Fruit fly (Drosophila melanogaster) whole organism, embryonic: Measurements from ENCODE around the gene CG44838.

ENCODE experiments used
- B-H1 ChIP-seq: fragments of 200-800 bp; sonication (Bioruptor generic); IDR thresholded peaks from 3 replicates; pipeline ENCODE4 v1.3.6; 2022; ENCODE audit warnings: missing biosample characterization, missing genetic modification characterization
- CG10147 ChIP-seq: fragments of 200-800 bp; sonication (Bioruptor generic); optimal IDR thresholded peaks from 2 replicates; lab custom pipeline; 2019; ENCODE audit warnings: missing biosample characterization, mild to moderate bottlenecking, missing genetic modification characterization, moderate library complexity
- CG12769 ChIP-seq: fragments of 200-800 bp; sonication (Bioruptor generic); optimal IDR thresholded peaks from 2 replicates; lab custom pipeline; 2019; ENCODE audit warnings: missing biosample characterization, mild to moderate bottlenecking, missing genetic modification characterization, moderate library complexity
- CG13123 ChIP-seq: fragments of 200-800 bp; sonication (Bioruptor generic); optimal IDR thresholded peaks from 2 replicates; lab custom pipeline; 2016; ENCODE audit warnings: missing biosample characterization, missing genetic modification characterization
- CG13296 ChIP-seq: fragments of 200-800 bp; sonication (Bioruptor generic); optimal IDR thresholded peaks from 3 replicates; lab custom pipeline; 2018; ENCODE audit warnings: missing biosample characterization, mild to moderate bottlenecking, missing genetic modification characterization
- CG14014 ChIP-seq: fragments of 200-800 bp; sonication (Bioruptor generic); IDR thresholded peaks from 2 replicates; pipeline ENCODE4 v1.3.6; 2022; ENCODE audit warnings: missing biosample characterization, missing genetic modification characterization
- CG14050 ChIP-seq: fragments of 200-800 bp; sonication (Bioruptor generic); IDR thresholded peaks from 3 replicates; pipeline ENCODE4 v1.3.6; 2022; ENCODE audit warnings: missing biosample characterization, missing genetic modification characterization
- CG15479 ChIP-seq: fragments of 200-800 bp; sonication (Bioruptor generic); optimal IDR thresholded peaks from 3 replicates; lab custom pipeline; 2019; ENCODE audit warnings: missing biosample characterization, mild to moderate bottlenecking, missing genetic modification characterization, moderate library complexity
- CG1647 ChIP-seq: fragments of 200-800 bp; sonication (Bioruptor generic); optimal IDR thresholded peaks from 3 replicates; lab custom pipeline; 2016; ENCODE audit warnings: missing biosample characterization, missing genetic modification characterization
- CG16815 ChIP-seq: fragments of 200-800 bp; sonication (Bioruptor generic); optimal IDR thresholded peaks from 3 replicates; lab custom pipeline; 2017; ENCODE audit warnings: missing biosample characterization, mild to moderate bottlenecking, missing genetic modification characterization
- CG17361 ChIP-seq: fragments of 200-800 bp; sonication (Bioruptor generic); IDR thresholded peaks from 3 replicates; pipeline ENCODE4 v1.3.6; 2022; ENCODE audit warnings: missing biosample characterization, missing genetic modification characterization
- CG2199 ChIP-seq: fragments of 200-800 bp; sonication (Bioruptor generic); IDR thresholded peaks from 3 replicates; pipeline ENCODE4 v1.3.6; 2022; ENCODE audit warnings: missing biosample characterization, missing genetic modification characterization
- CG2678 ChIP-seq: fragments of 200-800 bp; sonication (Bioruptor generic); optimal IDR thresholded peaks from 3 replicates; lab custom pipeline; 2019; ENCODE audit warnings: missing biosample characterization, mild to moderate bottlenecking, missing genetic modification characterization, moderate library complexity
- CG3726 ChIP-seq: fragments of 200-800 bp; sonication (Bioruptor generic); IDR thresholded peaks from 3 replicates; pipeline ENCODE4, ENCODE4 v1.3.6; 2022; ENCODE audit warnings: missing biosample characterization, missing genetic modification characterization
- CG3838 ChIP-seq: fragments of 200-800 bp; sonication (Bioruptor generic); optimal IDR thresholded peaks from 3 replicates; lab custom pipeline; 2016; ENCODE audit warnings: missing biosample characterization, missing genetic modification characterization
- CG6765 ChIP-seq: fragments of 200-800 bp; sonication (Bioruptor generic); optimal IDR thresholded peaks from 3 replicates; lab custom pipeline; 2017; ENCODE audit warnings: missing biosample characterization, mild to moderate bottlenecking, missing genetic modification characterization
- CG7271 ChIP-seq: fragments of 200-800 bp; sonication (Bioruptor generic); optimal IDR thresholded peaks from 2 replicates; lab custom pipeline; 2018; ENCODE audit warnings: missing biosample characterization, mild to moderate bottlenecking, missing genetic modification characterization, moderate library complexity
- CG8089 ChIP-seq: fragments of 200-800 bp; sonication (Bioruptor generic); optimal IDR thresholded peaks from 3 replicates; lab custom pipeline; 2016; ENCODE audit warnings: missing biosample characterization, missing genetic modification characterization
- CG9932 ChIP-seq: fragments of 200-800 bp; sonication (Bioruptor generic); IDR thresholded peaks from 2 replicates; pipeline ENCODE4 v1.3.6; 2022; ENCODE audit warnings: missing biosample characterization, missing genetic modification characterization
- Dbx ChIP-seq: fragments of 200-800 bp; sonication (Bioruptor generic); IDR thresholded peaks from 3 replicates; pipeline ENCODE4 v1.3.6; 2022; ENCODE audit warnings: missing biosample characterization, missing genetic modification characterization
- Fer3 ChIP-seq: fragments of 200-800 bp; sonication (Bioruptor generic); optimal IDR thresholded peaks from 2 replicates; lab custom pipeline; 2018; ENCODE audit warnings: missing biosample characterization, mild to moderate bottlenecking, missing genetic modification characterization, moderate library complexity
- Gsc ChIP-seq: fragments of 200-800 bp; sonication (Bioruptor generic); IDR thresholded peaks from 2 replicates; pipeline ENCODE4 v1.3.6; 2022; ENCODE audit warnings: missing biosample characterization, missing genetic modification characterization
- Gug ChIP-seq: fragments of 200-800 bp; sonication (Bioruptor generic); IDR thresholded peaks from 4 replicates; pipeline ENCODE4 v1.3.6; 2022; ENCODE audit warnings: missing biosample characterization, missing genetic modification characterization
- HmgZ ChIP-seq: fragments of 200-800 bp; sonication (Bioruptor generic); optimal IDR thresholded peaks from 2 replicates; lab custom pipeline; 2018; ENCODE audit warnings: missing biosample characterization, mild to moderate bottlenecking, missing genetic modification characterization
- Hmr ChIP-seq: fragments of 200-800 bp; sonication (Bioruptor generic); optimal IDR thresholded peaks from 3 replicates; lab custom pipeline; 2017; ENCODE audit warnings: mild to moderate bottlenecking, missing biosample characterization, missing genetic modification reagents, missing genetic modification characterization
- Nf-YB ChIP-seq: fragments of 200-800 bp; sonication (Bioruptor generic); optimal IDR thresholded peaks from 3 replicates; lab custom pipeline; 2019; ENCODE audit warnings: missing biosample characterization, mild to moderate bottlenecking, missing genetic modification characterization, moderate library complexity
- Oaz ChIP-seq: fragments of 200-800 bp; sonication (Bioruptor generic); IDR thresholded peaks from 2 replicates; pipeline ENCODE4 v1.3.6; 2022; ENCODE audit warnings: missing biosample characterization, missing genetic modification characterization
- Poxn ChIP-seq: fragments of 200-800 bp; sonication (Bioruptor generic); IDR thresholded peaks from 2 replicates; pipeline ENCODE4 v1.3.6; 2022; ENCODE audit warnings: missing biosample characterization, missing genetic modification characterization
- Sin3A ChIP-seq: fragments of >200 bp; optimal IDR thresholded peaks from 2 replicates; lab custom pipeline; 2018
- Sry-β ChIP-seq: fragments of 200-800 bp; sonication (Bioruptor generic); optimal IDR thresholded peaks from 2 replicates; lab custom pipeline; 2018; ENCODE audit warnings: missing biosample characterization, mild to moderate bottlenecking, missing genetic modification characterization, moderate library complexity
- Usf ChIP-seq: fragments of 200-800 bp; sonication (Bioruptor generic); optimal IDR thresholded peaks from 2 replicates; lab custom pipeline; 2017; ENCODE audit warnings: missing genotype, missing biosample characterization, missing genetic modification characterization
- YL-1 ChIP-seq: fragments of 200-800 bp; sonication (Bioruptor generic); optimal IDR thresholded peaks from 3 replicates; lab custom pipeline; 2017; ENCODE audit warnings: missing biosample characterization, mild to moderate bottlenecking, missing genetic modification characterization
- btn ChIP-seq: fragments of 200-800 bp; sonication (Bioruptor generic); optimal IDR thresholded peaks from 2 replicates; lab custom pipeline; 2016; ENCODE audit warnings: missing biosample characterization, missing genetic modification characterization
- chm ChIP-seq: fragments of 200-800 bp; sonication (Bioruptor generic); IDR thresholded peaks from 2 replicates; pipeline ENCODE4 v1.3.6; 2022; ENCODE audit warnings: missing biosample characterization, missing genetic modification characterization
- ewg ChIP-seq: fragments of 200-800 bp; sonication (Bioruptor generic); optimal IDR thresholded peaks from 3 replicates; lab custom pipeline; 2017; ENCODE audit warnings: mild to moderate bottlenecking, missing biosample characterization, missing genetic modification reagents, missing genetic modification characterization
- gce ChIP-seq: fragments of 200-800 bp; sonication (Bioruptor generic); IDR thresholded peaks from 3 replicates; pipeline ENCODE4 v1.3.6; 2022; ENCODE audit warnings: missing biosample characterization, missing genetic modification characterization
- gfzf ChIP-seq: fragments of 200-800 bp; sonication (Bioruptor generic); optimal IDR thresholded peaks from 2 replicates; lab custom pipeline; 2016; ENCODE audit warnings: missing biosample characterization, mild to moderate bottlenecking, missing genetic modification characterization, moderate library complexity
- hkb ChIP-seq, 2 experiments: fragments of 200-800 bp in 1 of 2; fragments of >200 bp in 1 of 2; sonication (Bioruptor generic) in 1 of 2; IDR thresholded peaks in 1 of 2; optimal IDR thresholded peaks in 1 of 2; 2 replicates each; pipeline versions ENCODE4 v1.3.6 to Lab custom; 2017 to 2022; ENCODE audit warnings: missing biosample characterization in 1 of 2, missing genetic modification characterization in 1 of 2
- insv ChIP-seq, 2 experiments: fragments of 200-800 bp; sonication (Bioruptor generic); optimal IDR thresholded peaks; 3 replicates each; lab custom pipeline; 2016 to 2018; ENCODE audit warnings: missing biosample characterization in 2 of 2, missing genetic modification characterization in 2 of 2
- mam ChIP-seq: fragments of 200-800 bp; sonication (Bioruptor generic); optimal IDR thresholded peaks from 3 replicates; lab custom pipeline; 2016; ENCODE audit warnings: missing biosample characterization, missing genetic modification characterization
- nerfin-2 ChIP-seq: fragments of 200-800 bp; sonication (Bioruptor generic); IDR thresholded peaks from 2 replicates; pipeline ENCODE4 v1.3.6; 2022; ENCODE audit warnings: missing biosample characterization, missing genetic modification characterization; ENCODE audit not compliant: partially characterized antibody
- pita ChIP-seq: fragments of 200-800 bp; sonication (Bioruptor generic); optimal IDR thresholded peaks from 2 replicates; lab custom pipeline; 2017; ENCODE audit warnings: missing biosample characterization, mild to moderate bottlenecking, missing genetic modification characterization
- pzg ChIP-seq: fragments of 200-800 bp; sonication (Bioruptor generic); optimal IDR thresholded peaks from 3 replicates; lab custom pipeline; 2018; ENCODE audit warnings: missing biosample characterization, mild to moderate bottlenecking, missing genetic modification characterization, moderate library complexity
- sr ChIP-seq: fragments of 200-800 bp; sonication (Bioruptor generic); IDR thresholded peaks from 3 replicates; pipeline ENCODE4 v1.3.6; 2022; ENCODE audit warnings: missing biosample characterization, missing genetic modification characterization
- stc ChIP-seq: fragments of 200-800 bp; sonication (Bioruptor generic); IDR thresholded peaks from 2 replicates; pipeline ENCODE4 v1.3.6; 2022; ENCODE audit warnings: missing biosample characterization, missing genetic modification characterization
- tio ChIP-seq: fragments of 200-800 bp; sonication (Bioruptor generic); optimal IDR thresholded peaks from 2 replicates; lab custom pipeline; 2017; ENCODE audit warnings: missing biosample characterization, missing genetic modification characterization, inconsistent platforms
- trem ChIP-seq: fragments of 200-800 bp; optimal IDR thresholded peaks from 3 replicates; lab custom pipeline; 2019; ENCODE audit warnings: missing biosample characterization, mild to moderate bottlenecking, missing genetic modification characterization, moderate library complexity
- ttk ChIP-seq: fragments of 200-800 bp; sonication (Bioruptor generic); IDR thresholded peaks from 2 replicates; pipeline ENCODE4 v2.1.2; 2022; ENCODE audit warnings: missing biosample characterization, missing genetic modification characterization
- zfh2 ChIP-seq: fragments of 200-800 bp; sonication (Bioruptor generic); optimal IDR thresholded peaks from 2 replicates; lab custom pipeline; 2016; ENCODE audit warnings: missing biosample characterization, missing genetic modification characterization

The CG44838 gene

dm6 chr3L:9505007-9505712, 44.3 kb downstream of the CG44838 start, which contains the start of gene path (continued):
- TF ChIP-seq CG3838 (GFP tag; lab: Kevin White, UChicago): no peak
- no peak for TF ChIP-seq CG15479 (GFP tag; lab: Kevin White, UChicago)
- peak; percentile 34 for TF ChIP-seq Fer3
- no peak for TF ChIP-seq CG13123 (GFP tag; lab: Kevin White, UChicago)
- peak; percentile 67 for TF ChIP-seq CG13296 (GFP tag; lab: Kevin White, UChicago)
- TF ChIP-seq pita (GFP tag; lab: Kevin White, UChicago): no peak
- no peak for TF ChIP-seq Sin3A (lab: Kevin White, UChicago)
- no peak for TF ChIP-seq CG9932
- TF ChIP-seq Gsc (GFP tag; lab: Robert Waterston, UW): no peak
- TF ChIP-seq HmgZ (tag; lab: Kevin White, UChicago): peak; percentile 22
- no peak for TF ChIP-seq stc (GFP tag; lab: Robert Waterston, UW)
- TF ChIP-seq CG12769 (tag; lab: Kevin White, UChicago): peak; percentile 53
- TF ChIP-seq CG16815 (GFP tag; lab: Kevin White, UChicago): no peak
- TF ChIP-seq CG6765 (GFP tag; lab: Kevin White, UChicago): peak; percentile 52
- no peak for TF ChIP-seq pzg (GFP tag; lab: Kevin White, UChicago)
- TF ChIP-seq trem (tag; lab: Kevin White, UChicago): peak; percentile 67
- no peak for TF ChIP-seq Oaz
- TF ChIP-seq CG2199: peak; percentile 88; the same call in 2 of the 3 replicates
- TF ChIP-seq CG7271 (tag; lab: Kevin White, UChicago): no peak
- TF ChIP-seq B-H1 (GFP tag; lab: Robert Waterston, UW): no peak
- peak; percentile 10 for TF ChIP-seq Nf-YB (GFP tag; lab: Kevin White, UChicago)
- TF ChIP-seq nerfin-2: 0 out of 2 replicates have a peak, but pooled peaks have one; percentile 26
- TF ChIP-seq CG17361 (GFP tag; lab: Robert Waterston, UW): peak; percentile 77
- TF ChIP-seq gfzf (GFP tag; lab: Kevin White, UChicago): no peak
- no peak for TF ChIP-seq Usf
- TF ChIP-seq CG14014 (GFP tag; lab: Robert Waterston, UW): peak; percentile 17; the same call in 1 of the 2 replicates
- no peak for TF ChIP-seq ttk
- peak; percentile 58; the same call in 1 of the 3 replicates for TF ChIP-seq Dbx (GFP tag; lab: Robert Waterston, UW)
- TF ChIP-seq tio (GFP tag; lab: Kevin White, UChicago): no peak
- TF ChIP-seq mam (GFP tag; lab: Kevin White, UChicago): no peak
- peak; percentile 94 for TF ChIP-seq Sry-β (GFP tag; lab: Kevin White, UChicago)
- TF ChIP-seq insv (GFP tag; optimal IDR thresholded peaks at IDR 0.05; lab: Kevin White, UChicago): peak in 1 of 2 experiments; percentile 10
- TF ChIP-seq Gug (GFP tag; lab: Robert Waterston, UW): 0 out of 4 replicates have a peak, but pooled peaks have one; percentile 12
- peak; percentile 20; the same call in 2 of the 3 replicates for TF ChIP-seq CG14050 (GFP tag; lab: Robert Waterston, UW)
- peak; percentile 69; the same call in 1 of the 2 replicates for TF ChIP-seq chm (GFP tag; lab: Robert Waterston, UW)
- TF ChIP-seq CG10147 (GFP tag; lab: Kevin White, UChicago): peak; percentile 22
- peak; percentile 13 for TF ChIP-seq ewg (GFP tag; lab: Kevin White, UChicago)
- TF ChIP-seq sr (GFP tag; lab: Robert Waterston, UW): no peak; the same call in 2 of the 3 replicates
- TF ChIP-seq Poxn (GFP tag; lab: Robert Waterston, UW): no peak
- TF ChIP-seq zfh2 (GFP tag; lab: Kevin White, UChicago): no peak
- no peak for TF ChIP-seq btn
- TF ChIP-seq CG8089 (GFP tag; lab: Kevin White, UChicago): no peak
- TF ChIP-seq hkb (optimal IDR thresholded peaks at IDR 0.05; lab: Kevin White, UChicago): no peak
- TF ChIP-seq hkb (GFP tag; IDR thresholded peaks at IDR 0.05; lab: Robert Waterston, UW): no peak
- TF ChIP-seq YL-1 (GFP tag; lab: Kevin White, UChicago): peak; percentile 4
- TF ChIP-seq Hmr: peak; percentile 26
- TF ChIP-seq CG1647 (GFP tag; lab: Kevin White, UChicago): no peak
- peak; percentile 76 for TF ChIP-seq CG2678 (tag; lab: Kevin White, UChicago)
- TF ChIP-seq gce (GFP tag; lab: Robert Waterston, UW): 0 out of 3 replicates have a peak, but pooled peaks have one; percentile 17
- TF ChIP-seq CG3726 (GFP tag; lab: Robert Waterston, UW): no peak
